Fruit fly (Drosophila melanogaster): ENCODE data around the gene TM9SF3.

- TF ChIP-seq Ets98B (GFP tag; IDR thresholded peaks at IDR 0.05): no peak
- TF ChIP-seq gl (tag; optimal IDR thresholded peaks at IDR 0.05): no peak
- TF ChIP-seq CG14655 (GFP tag; optimal IDR thresholded peaks at IDR 0.05): no peak
- no peak for TF ChIP-seq CG10348 (GFP tag; IDR thresholded peaks at IDR 0.05)
- TF ChIP-seq Snoo (tag; optimal IDR thresholded peaks at IDR 0.05): no peak
- no peak for TF ChIP-seq EcR (GFP tag; optimal IDR thresholded peaks at IDR 0.05)
- no peak for TF ChIP-seq CG34367 (tag; optimal IDR thresholded peaks at IDR 0.05)
- TF ChIP-seq Pif1B (GFP tag; optimal IDR thresholded peaks at IDR 0.05): no peak
- no peak for TF ChIP-seq CG32121 (GFP tag; IDR thresholded peaks at IDR 0.05)
Measured at dm6 chr3L:5594853-5595593, 8.8 kb downstream of the TM9SF3 start, which contains the start of the genes Alp10 and Alp9.
